Worm (Caenorhabditis elegans) whole organism, L1 larva: ENCODE data around the gene W01C9.2.
A peak's percentile ranks its signal among the peaks of the same experiment; 100 is the strongest.

Source experiments
- C04F5.9 ChIP-seq: sonication (generic microtip); optimal IDR thresholded peaks from 2 replicates; lab custom pipeline; 2016; ENCODE audit warnings: missing genetic modification characterization, missing compliant biosample characterization
- C16A3.4 ChIP-seq: fragments of 150-350 bp; optimal IDR thresholded peaks from 2 replicates; lab custom pipeline; 2014; ENCODE audit warnings: missing biosample characterization, missing genetic modification characterization
- C34B4.2 ChIP-seq: sonication (generic microtip); optimal IDR thresholded peaks from 2 replicates; lab custom pipeline; 2017; ENCODE audit warnings: mild to moderate bottlenecking, missing genetic modification characterization, missing compliant biosample characterization
- F16B12.6 ChIP-seq: fragments of 150-350 bp; optimal IDR thresholded peaks from 2 replicates; lab custom pipeline; 2014; ENCODE audit warnings: missing biosample characterization, missing genetic modification characterization
- alr-1 ChIP-seq: fragments of 200-800 bp; sonication (Bioruptor generic); optimal IDR thresholded peaks from 2 replicates; lab custom pipeline; 2018; ENCODE audit warnings: borderline replicate concordance, mild to moderate bottlenecking, missing genetic modification characterization, missing compliant biosample characterization
- ama-1 ChIP-seq: fragments of 150-350 bp; optimal IDR thresholded peaks from 2 replicates; lab custom pipeline; 2014
- ceh-63 ChIP-seq: fragments of 200-800 bp; sonication (Bioruptor generic); optimal IDR thresholded peaks from 2 replicates; lab custom pipeline; 2018; ENCODE audit warnings: mild to moderate bottlenecking, missing genetic modification characterization, missing compliant biosample characterization
- dpl-1 ChIP-seq, 3 experiments: fragments of 150-350 bp in 2 of 3; sonication (generic microtip) in 1 of 3; optimal IDR thresholded peaks; 2 replicates each; lab custom pipeline; 2014 to 2017; ENCODE audit warnings: missing biosample characterization in 3 of 3, missing genetic modification characterization in 3 of 3, missing genetic modification reagents in 3 of 3
- efl-3 ChIP-seq: fragments of 200-800 bp; sonication (Bioruptor generic); optimal IDR thresholded peaks from 2 replicates; lab custom pipeline; 2018; ENCODE audit warnings: mild to moderate bottlenecking, missing genetic modification characterization, missing compliant biosample characterization
- egl-13 ChIP-seq: sonication (generic microtip); optimal IDR thresholded peaks from 2 replicates; lab custom pipeline; 2016; ENCODE audit warnings: missing genotype, missing genetic modification reagents, missing genetic modification characterization, missing compliant biosample characterization
- egl-27 ChIP-seq, 2 experiments: fragments of 150-350 bp in 1 of 2; sonication (generic microtip); optimal IDR thresholded peaks; 3 replicates each; lab custom pipeline; 2017 to 2018; ENCODE audit warnings: missing biosample characterization in 2 of 2, missing genetic modification characterization in 2 of 2, missing genetic modification reagents in 2 of 2
- elt-3 ChIP-seq, 6 experiments: fragments of 150-350 bp in 1 of 6; sonication (generic microtip); optimal IDR thresholded peaks; 2 replicates each; lab custom pipeline; 2017 to 2018; ENCODE audit warnings: missing biosample characterization in 6 of 6, missing genetic modification characterization in 6 of 6, inconsistent platforms in 1 of 6
- fkh-4 ChIP-seq: sonication (generic microtip); optimal IDR thresholded peaks from 2 replicates; lab custom pipeline; 2016; ENCODE audit warnings: missing compliant biosample characterization, missing genetic modification characterization, borderline replicate concordance
- fkh-8 ChIP-seq: sonication (generic microtip); optimal IDR thresholded peaks from 2 replicates; lab custom pipeline; 2016; ENCODE audit warnings: mild to moderate bottlenecking, missing genetic modification characterization, missing compliant biosample characterization
- fos-1 ChIP-seq: fragments of 150-350 bp; optimal IDR thresholded peaks from 2 replicates; lab custom pipeline; 2014; ENCODE audit warnings: missing biosample characterization, missing genetic modification characterization
- grh-1 ChIP-seq: fragments of 200-800 bp; sonication (Bioruptor generic); IDR thresholded peaks from 2 replicates; pipeline ENCODE4 v1.3.6; 2022; ENCODE audit warnings: missing genetic modification reagents, missing genetic modification characterization, missing compliant biosample characterization
- hlh-4 ChIP-seq: sonication (generic microtip); optimal IDR thresholded peaks from 2 replicates; lab custom pipeline; 2016; ENCODE audit warnings: mild to moderate bottlenecking, missing genetic modification characterization, missing compliant biosample characterization
- hpl-2 ChIP-seq: fragments of 150-350 bp; optimal IDR thresholded peaks from 2 replicates; lab custom pipeline; 2014; ENCODE audit warnings: missing biosample characterization, missing genetic modification reagents, missing genetic modification characterization
- irx-1 ChIP-seq: sonication (generic microtip); optimal IDR thresholded peaks from 2 replicates; lab custom pipeline; 2016; ENCODE audit warnings: missing genetic modification characterization, missing compliant biosample characterization
- isw-1 ChIP-seq: fragments of 200-800 bp; sonication (Bioruptor generic); IDR thresholded peaks from 2 replicates; pipeline ENCODE4 v1.3.6; 2022; ENCODE audit warnings: missing genetic modification characterization, missing compliant biosample characterization
- lin-14 ChIP-seq: fragments of 200-800 bp; sonication (Bioruptor generic); optimal IDR thresholded peaks from 2 replicates; lab custom pipeline; 2018; ENCODE audit warnings: mild to moderate bottlenecking, missing genetic modification characterization, moderate library complexity, missing compliant biosample characterization
- lsy-2 ChIP-seq, 2 experiments: fragments of 150-350 bp; optimal IDR thresholded peaks; 2 replicates each; lab custom pipeline; 2014; ENCODE audit warnings: missing biosample characterization in 2 of 2, missing genetic modification characterization in 2 of 2
- mab-9 ChIP-seq: fragments of 200-800 bp; sonication (Bioruptor generic); IDR thresholded peaks from 2 replicates; pipeline ENCODE4 v1.3.6; 2022; ENCODE audit warnings: missing genetic modification reagents, missing genetic modification characterization, missing compliant biosample characterization
- mdl-1 ChIP-seq, 2 experiments: fragments of 150-350 bp; optimal IDR thresholded peaks; 2 replicates each; lab custom pipeline; 2014 to 2017; ENCODE audit warnings: missing biosample characterization in 2 of 2, missing genetic modification characterization in 2 of 2, inconsistent platforms in 1 of 2
- mef-2 ChIP-seq: fragments of 150-350 bp; optimal IDR thresholded peaks from 2 replicates; lab custom pipeline; 2014; ENCODE audit warnings: missing biosample characterization, missing genetic modification characterization
- nhr-11 ChIP-seq: fragments of 150-350 bp; optimal IDR thresholded peaks from 2 replicates; lab custom pipeline; 2014; ENCODE audit warnings: missing biosample characterization, missing genetic modification characterization
- nhr-19 ChIP-seq: fragments of 200-800 bp; sonication (Bioruptor generic); conservative IDR thresholded peaks from 2 replicates; pipeline ENCODE4 v1.3.6; 2022; ENCODE audit warnings: missing genetic modification characterization, missing compliant biosample characterization
- nhr-20 ChIP-seq: sonication (generic microtip); optimal IDR thresholded peaks from 2 replicates; lab custom pipeline; 2016; ENCODE audit warnings: mild to moderate bottlenecking, missing genetic modification characterization, missing compliant biosample characterization
- nhr-47 ChIP-seq: sonication (generic microtip); optimal IDR thresholded peaks from 2 replicates; lab custom pipeline; 2016; ENCODE audit warnings: mild to moderate bottlenecking, missing genetic modification characterization, moderate library complexity, missing compliant biosample characterization
- nhr-76 ChIP-seq: sonication (generic microtip); optimal IDR thresholded peaks from 2 replicates; lab custom pipeline; 2017; ENCODE audit warnings: missing biosample characterization, missing genetic modification characterization
- nhr-84 ChIP-seq: sonication (generic microtip); optimal IDR thresholded peaks from 2 replicates; lab custom pipeline; 2017; ENCODE audit warnings: missing biosample characterization, missing genetic modification characterization
- nhr-85 ChIP-seq: sonication (generic microtip); peaks from one replicate; lab custom pipeline; 2016; ENCODE audit warnings: missing genetic modification characterization, inconsistent platforms, missing compliant biosample characterization
- nhr-90 ChIP-seq: sonication (generic microtip); optimal IDR thresholded peaks from 2 replicates; lab custom pipeline; 2016; ENCODE audit warnings: mild to moderate bottlenecking, missing genetic modification characterization, missing compliant biosample characterization; ENCODE audit not compliant: poor library complexity
- pag-3 ChIP-seq: sonication (generic microtip); optimal IDR thresholded peaks from 2 replicates; lab custom pipeline; 2017; ENCODE audit warnings: missing genetic modification characterization, mild to moderate bottlenecking, missing compliant biosample characterization, antibody characterized with exemption, borderline replicate concordance; ENCODE audit not compliant: insufficient read depth
- pax-3 ChIP-seq: fragments of 200-800 bp; sonication (Bioruptor generic); optimal IDR thresholded peaks from 2 replicates; lab custom pipeline; 2018; ENCODE audit warnings: mild to moderate bottlenecking, missing genetic modification characterization, moderate library complexity, missing compliant biosample characterization
- pqm-1 ChIP-seq: sonication (generic microtip); optimal IDR thresholded peaks from 3 replicates; lab custom pipeline; 2017; ENCODE audit warnings: missing biosample characterization, missing genetic modification characterization
- rnt-1 ChIP-seq: sonication (generic microtip); optimal IDR thresholded peaks from 2 replicates; lab custom pipeline; 2016; ENCODE audit warnings: mild to moderate bottlenecking, missing genetic modification characterization, moderate library complexity, missing compliant biosample characterization
- skn-1 ChIP-seq: fragments of 150-350 bp; optimal IDR thresholded peaks from 2 replicates; lab custom pipeline; 2014; ENCODE audit warnings: missing biosample characterization, missing genetic modification characterization
- snu-23 ChIP-seq: sonication (generic microtip); optimal IDR thresholded peaks from 2 replicates; lab custom pipeline; 2016; ENCODE audit warnings: missing genetic modification characterization, missing compliant biosample characterization
- sox-4 ChIP-seq: sonication (generic microtip); optimal IDR thresholded peaks from 2 replicates; lab custom pipeline; 2016; ENCODE audit warnings: missing genetic modification characterization, missing compliant biosample characterization
- sptf-1 ChIP-seq: fragments of 150-350 bp; optimal IDR thresholded peaks from 2 replicates; lab custom pipeline; 2014; ENCODE audit warnings: missing biosample characterization, missing genetic modification characterization
- tbx-2 ChIP-seq: sonication (generic microtip); optimal IDR thresholded peaks from 2 replicates; lab custom pipeline; 2016; ENCODE audit warnings: missing genetic modification characterization, missing compliant biosample characterization
- unc-30 ChIP-seq: sonication (generic microtip); optimal IDR thresholded peaks from 2 replicates; lab custom pipeline; 2017; ENCODE audit warnings: missing biosample characterization, missing genetic modification characterization
- unc-62 ChIP-seq: fragments of 150-350 bp; optimal IDR thresholded peaks from 2 replicates; lab custom pipeline; 2014; ENCODE audit warnings: missing biosample characterization, missing genetic modification reagents, missing genetic modification characterization
- zip-4 ChIP-seq: fragments of 200-800 bp; sonication (Bioruptor generic); optimal IDR thresholded peaks from 2 replicates; lab custom pipeline; 2018; ENCODE audit warnings: mild to moderate bottlenecking, missing genetic modification characterization, moderate library complexity, missing compliant biosample characterization

Gene W01C9.2

ce11 chrII:8566806-8567266 is 30.7 kb downstream of the W01C9.2 start, which contains the start of gene F54C9.3 (continued):
- TF ChIP-seq mab-9 (no peak), unc-62 (no peak), fkh-8 (tag; lab: Kevin White, UChicago) (no peak), isw-1 (no peak), rnt-1 (tag; lab: Kevin White, UChicago) (no peak), efl-3 (GFP tag; lab: Kevin White, UChicago) (no peak)

- TF ChIP-seq pqm-1 (no peak), nhr-20 (tag; lab: Kevin White, UChicago) (no peak), skn-1 (no peak), dpl-1 (GFP tag; optimal IDR thresholded peaks at IDR 0.05; lab: Kevin White, UChicago) (no peak), pag-3 (tag; lab: Kevin White, UChicago) (no peak), egl-27 (tag; optimal IDR thresholded peaks at IDR 0.05; lab: Kevin White, UChicago) (no peak), nhr-76 (no peak), F16B12.6 (no peak), nhr-85 (tag; lab: Kevin White, UChicago) (no peak), nhr-47 (no peak), unc-30 (tag; lab: Kevin White, UChicago) (no peak), C16A3.4 (no peak), grh-1 (no peak), lin-14 (GFP tag; lab: Kevin White, UChicago) (no peak), zip-4 (no peak), elt-3 (tag; optimal IDR thresholded peaks at IDR 0.05; lab: Kevin White, UChicago) (no peak), snu-23 (no peak), C34B4.2 (tag; lab: Kevin White, UChicago) (no peak), unc-62 (no peak), ceh-63 (GFP tag; lab: Kevin White, UChicago) (no peak)
Observed at ce11 chrII:8568234-8568969, 32.2 kb downstream of the W01C9.2 start.

DNA sequence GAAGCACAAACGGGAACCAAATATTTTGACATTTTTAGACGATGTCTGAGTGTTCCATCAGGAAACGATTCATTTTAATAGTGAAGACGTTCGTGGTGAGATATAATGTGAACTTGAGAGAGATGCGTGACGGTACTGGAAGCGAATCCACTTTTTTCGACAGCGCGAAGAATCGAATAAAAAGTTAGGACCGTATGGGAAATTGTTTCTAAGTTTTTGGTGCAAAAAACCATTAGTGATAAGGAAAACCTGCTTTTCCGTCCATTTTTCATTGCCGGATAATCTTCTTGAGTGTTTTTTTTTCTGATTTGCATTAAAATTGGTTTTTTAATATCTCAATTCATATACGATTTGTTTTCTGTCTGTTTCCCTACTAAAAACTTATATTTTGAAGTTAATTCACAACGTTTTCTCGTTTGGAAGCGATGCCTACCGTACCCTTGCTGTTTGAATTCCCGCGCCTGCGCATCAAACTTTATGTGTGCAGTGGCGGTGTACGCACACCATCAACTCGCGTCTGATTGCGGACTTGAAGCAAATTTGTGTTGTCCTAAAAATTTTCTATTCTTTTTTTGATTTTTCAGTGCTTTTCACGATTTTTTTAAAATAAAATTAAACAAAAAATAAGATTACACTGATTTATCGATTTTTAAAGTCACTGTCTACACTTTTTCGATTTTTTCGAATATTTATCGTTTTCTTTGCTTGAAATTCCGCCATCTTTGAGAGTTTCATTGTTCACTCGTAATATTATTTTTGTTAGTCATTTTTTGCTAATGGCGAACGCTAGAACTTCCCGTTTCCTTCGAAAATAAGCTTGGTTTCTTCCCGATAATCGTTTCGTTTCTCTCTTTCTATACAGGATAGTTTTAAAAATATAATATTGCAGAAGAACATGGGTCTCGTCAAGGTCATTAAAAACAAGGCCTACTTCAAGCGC is 33.1 kb downstream of the W01C9.2 start, which contains the start of the genes col-38 and rpl-5:
Gene col-38 (minus strand): TSS at position 51 of the 940 bp plus-strand sequence.
Gene rpl-5 (plus strand): TSS at position 890 of the 940 bp plus-strand sequence.
- TF ChIP-seq C34B4.2 (tag; lab: Kevin White, UChicago): no peak
- no peak for TF ChIP-seq alr-1 (tag; lab: Kevin White, UChicago)
- peak; percentile 45 for TF ChIP-seq hpl-2 (GFP tag; lab: Kevin White, UChicago)
- TF ChIP-seq pax-3 (tag; lab: Kevin White, UChicago): peak; percentile 82
- peak; percentile 29 for TF ChIP-seq mef-2 (tag; lab: Kevin White, UChicago)
- no peak for TF ChIP-seq pag-3 (tag; lab: Kevin White, UChicago)
- TF ChIP-seq nhr-85 (tag; lab: Kevin White, UChicago): peak; percentile 91
- peak; percentile 94 for TF ChIP-seq skn-1
- peak; percentile 97 to 99 for TF ChIP-seq lsy-2 (tag; optimal IDR thresholded peaks at IDR 0.05; lab: Kevin White, UChicago)
- TF ChIP-seq sptf-1 (tag; lab: Kevin White, UChicago): no peak
- no peak for TF ChIP-seq hlh-4 (tag; lab: Kevin White, UChicago)
- peak; percentile 11 for TF ChIP-seq fkh-4 (tag; lab: Kevin White, UChicago)
- TF ChIP-seq ama-1 (lab: Kevin White, UChicago): no peak
- peak; percentile 30 for TF ChIP-seq sox-4
- no peak for TF ChIP-seq nhr-84
- TF ChIP-seq fos-1: peak; percentile 79
- peak; percentile 91 for TF ChIP-seq tbx-2
- TF ChIP-seq snu-23: peak; percentile 95
- peak; percentile 93 for TF ChIP-seq lin-14 (GFP tag; lab: Kevin White, UChicago)
- peak; percentile 54 for TF ChIP-seq irx-1 (tag; lab: Kevin White, UChicago)
- peak; percentile 84 for TF ChIP-seq nhr-90
- TF ChIP-seq F16B12.6: peak; percentile 98
- TF ChIP-seq nhr-11 (tag; lab: Kevin White, UChicago): peak; percentile 54
- TF ChIP-seq zip-4: peak; percentile 47
- peak in 1 of 2 experiments; percentile 85 for TF ChIP-seq mdl-1 (tag; optimal IDR thresholded peaks at IDR 0.05; lab: Kevin White, UChicago)
- TF ChIP-seq egl-13 (tag; lab: Kevin White, UChicago): peak; percentile 74
- peak; percentile 88 for TF ChIP-seq nhr-19
- peak; percentile 85 for TF ChIP-seq C04F5.9 (tag; lab: Kevin White, UChicago)
